Fruit fly (Drosophila melanogaster) whole organism, larva: ENCODE measurements around the gene side-VII.

Source experiments
- noc ChIP-seq: fragments of 200-800 bp; sonication (Bioruptor generic); optimal IDR thresholded peaks from 3 replicates; lab custom pipeline; 2019; ENCODE audit warnings: missing biosample characterization, mild to moderate bottlenecking, missing genetic modification characterization, moderate library complexity

Gene side-VII

DNA sequence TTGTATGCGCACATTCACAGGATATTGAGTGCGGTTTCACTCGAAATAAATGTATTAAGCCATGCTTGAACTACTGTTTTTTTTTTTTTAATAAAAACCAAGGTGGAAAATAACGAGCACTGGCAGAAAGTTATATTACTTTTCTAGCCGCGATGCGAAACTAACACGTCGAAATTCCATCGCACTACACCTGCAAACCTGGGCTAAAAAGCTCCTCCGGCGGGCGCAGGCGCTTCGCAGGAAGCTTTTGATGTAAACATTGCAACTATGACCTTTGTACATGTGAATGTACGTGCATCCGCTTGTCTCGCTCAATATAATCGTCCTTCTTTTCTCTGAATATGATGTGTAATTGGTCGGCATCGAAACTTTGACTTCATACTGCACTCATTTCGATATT, at the start of gene side-VII:
Gene side-VII, minus strand, starts transcription at position 187 of the 400 bp plus-strand sequence.
- no peak for TF ChIP-seq noc (tag; lab: Kevin White, UChicago)

DNA sequence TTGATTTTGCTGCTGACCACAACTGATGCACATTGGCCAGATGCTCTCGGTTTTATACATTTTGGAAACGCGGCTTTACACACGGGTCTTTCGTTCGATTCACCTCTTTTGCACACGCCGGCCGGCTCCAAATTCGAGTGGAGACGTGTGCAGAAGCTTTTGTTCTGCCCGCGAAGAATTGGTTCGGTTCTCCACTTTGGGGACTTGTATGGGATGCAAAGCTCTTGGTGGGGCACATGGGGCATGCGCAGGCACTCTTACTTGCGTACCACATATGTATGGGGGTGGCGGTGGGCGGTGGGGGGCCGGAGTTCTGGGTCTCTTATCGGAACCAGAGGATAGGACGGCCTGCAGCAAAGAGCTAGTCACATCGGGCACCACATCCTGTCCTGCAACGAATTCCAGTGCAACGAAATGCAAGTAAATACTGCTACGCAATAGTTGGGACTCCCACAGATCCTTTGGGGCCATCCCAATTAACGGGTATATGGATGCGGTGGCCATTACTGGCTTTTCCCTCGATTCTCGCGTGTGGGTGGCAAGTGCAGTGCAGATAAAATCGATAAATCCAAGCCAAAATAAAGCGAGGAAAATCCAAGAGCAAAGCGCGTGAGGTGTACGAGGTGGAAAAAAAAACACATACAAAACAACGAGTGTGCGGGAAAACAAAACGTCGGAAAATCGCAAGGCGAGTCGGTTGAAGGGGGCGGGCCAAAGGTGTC, 44.7 kb upstream of the side-VII start, which contains the start of the genes MtnA and CG8500:
Gene MtnA, minus strand, starts transcription at position 30 of the 722 bp plus-strand sequence.
Gene CG8500, plus strand, starts transcription at position 313 of the 722 bp plus-strand sequence.
- TF ChIP-seq noc (tag; lab: Kevin White, UChicago) = no peak

DNA sequence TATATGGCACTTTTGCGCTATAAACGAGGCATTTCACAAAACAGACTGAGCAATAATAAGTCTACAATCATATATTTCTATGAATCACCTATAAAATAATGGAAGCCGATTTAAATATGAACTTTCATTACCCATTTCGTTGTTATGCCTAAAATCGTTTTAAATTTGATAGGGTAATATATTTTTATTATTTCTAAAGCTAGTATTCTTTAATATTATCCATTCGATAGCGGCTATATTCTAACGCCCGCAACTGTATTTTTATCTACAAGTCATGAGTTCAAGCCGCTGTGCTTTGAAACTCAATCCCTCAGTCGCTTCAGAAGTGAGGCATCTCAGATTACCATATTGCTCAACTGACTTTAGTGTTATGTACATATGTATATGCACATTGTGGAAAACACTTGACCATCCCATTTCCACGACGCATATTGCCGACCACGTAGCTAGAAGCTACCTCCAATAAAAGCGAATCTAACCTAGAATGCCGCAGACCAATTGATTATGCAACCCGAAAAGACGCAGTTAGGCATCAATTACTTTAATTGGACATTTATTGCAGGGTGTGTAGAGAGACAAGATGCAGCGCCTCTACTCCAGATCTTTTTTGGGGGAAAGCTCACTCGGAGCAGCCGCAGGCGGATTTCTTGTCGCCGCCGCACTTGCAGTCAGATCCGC, 43.6 kb upstream of the side-VII start:
- TF ChIP-seq noc (tag; lab: Kevin White, UChicago) = no peak

DNA sequence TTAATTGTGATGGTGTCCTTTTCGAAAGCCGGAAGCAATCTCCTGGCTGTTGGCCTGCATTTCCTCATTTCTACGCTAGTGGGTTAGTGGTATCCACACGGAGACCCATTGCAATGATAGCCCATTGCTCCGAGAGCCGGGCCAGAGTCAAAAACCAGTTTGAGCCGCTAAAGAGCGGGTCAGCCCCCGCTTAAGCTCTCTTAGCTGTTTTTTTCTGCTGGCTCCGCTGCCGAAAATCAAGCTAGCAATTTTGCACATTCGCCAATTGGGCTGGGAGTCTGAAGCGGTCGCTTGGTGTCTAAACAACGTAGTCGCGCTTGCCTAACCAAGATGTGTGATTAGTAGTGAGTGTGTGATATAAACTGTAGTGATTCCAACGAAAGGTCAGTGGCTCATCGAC, 40.0 kb upstream of the side-VII start, which contains the start of gene CG12947:
Gene CG12947, plus strand, starts transcription at position 301 of the 400 bp plus-strand sequence.
- no peak for TF ChIP-seq noc (tag; lab: Kevin White, UChicago)

DNA sequence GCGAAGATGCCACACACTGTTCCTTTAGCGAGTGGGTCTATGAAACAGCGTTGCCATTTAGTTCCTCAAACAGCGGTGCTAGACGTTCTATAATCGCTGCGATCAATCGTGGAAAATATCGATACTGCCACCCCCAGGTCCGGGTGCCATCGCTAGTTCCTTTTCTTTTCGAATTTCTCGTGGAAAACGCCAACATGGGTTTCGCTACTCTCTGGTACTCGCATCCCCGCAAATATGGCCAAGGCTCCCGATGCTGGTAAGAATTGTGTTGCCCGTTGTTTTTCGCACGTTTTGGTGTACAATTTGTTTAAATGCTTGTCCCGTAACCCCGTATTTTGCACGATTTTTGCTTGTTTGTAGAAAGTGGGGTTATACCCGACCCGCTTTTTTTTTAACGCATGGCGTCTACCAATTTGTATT, 38.2 kb upstream of the side-VII start, which contains the start of gene RpS29:
Gene RpS29, plus strand, starts transcription at position 102 of the 420 bp plus-strand sequence.
- peak; percentile 73 for TF ChIP-seq noc (tag; lab: Kevin White, UChicago)

DNA sequence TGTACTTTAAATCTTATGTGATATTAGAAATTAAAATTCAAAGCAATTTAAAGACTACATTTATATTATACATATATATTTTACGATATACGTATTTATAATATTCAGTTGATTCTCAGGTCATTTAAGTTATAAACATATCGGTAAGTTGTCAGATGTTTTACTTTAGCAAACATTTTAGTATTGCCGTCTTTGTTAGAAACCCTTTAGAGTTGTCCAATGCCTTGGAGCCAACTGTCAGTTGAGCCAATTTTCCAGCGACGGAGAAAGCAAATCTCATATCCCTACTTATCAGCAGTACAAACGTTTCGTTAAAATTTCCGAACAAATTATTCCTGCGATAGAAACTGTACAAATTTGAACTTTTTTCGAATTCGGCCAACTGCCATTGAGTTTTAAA, 35.0 kb upstream of the side-VII start, which contains the start of gene topi:
Gene topi, plus strand, starts transcription at position 301 of the 400 bp plus-strand sequence.
- TF ChIP-seq noc (tag; lab: Kevin White, UChicago) = no peak

DNA sequence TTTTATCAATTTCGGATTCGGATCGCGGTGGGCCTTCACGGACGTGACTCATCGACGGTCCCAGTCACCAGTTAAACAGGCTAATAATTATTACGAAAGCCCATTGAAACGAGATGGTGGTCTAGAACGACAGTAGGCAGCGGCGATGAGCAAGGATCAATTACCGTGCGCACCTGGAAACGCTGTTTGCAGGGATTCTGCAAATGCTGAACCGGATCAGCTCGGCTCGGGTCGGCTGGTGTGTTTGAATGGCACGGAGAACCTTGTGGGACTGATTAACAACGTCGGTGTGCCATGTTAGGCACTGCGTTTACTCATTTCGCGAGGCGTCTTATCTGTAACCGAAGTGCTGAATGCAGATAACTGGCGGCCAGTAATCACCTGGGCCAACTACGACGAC, 34.4 kb upstream of the side-VII start, which contains the start of gene Whamy:
Gene Whamy, minus strand, starts transcription at position 273 of the 400 bp plus-strand sequence.
- TF ChIP-seq noc (tag; lab: Kevin White, UChicago) = peak; percentile 73

DNA sequence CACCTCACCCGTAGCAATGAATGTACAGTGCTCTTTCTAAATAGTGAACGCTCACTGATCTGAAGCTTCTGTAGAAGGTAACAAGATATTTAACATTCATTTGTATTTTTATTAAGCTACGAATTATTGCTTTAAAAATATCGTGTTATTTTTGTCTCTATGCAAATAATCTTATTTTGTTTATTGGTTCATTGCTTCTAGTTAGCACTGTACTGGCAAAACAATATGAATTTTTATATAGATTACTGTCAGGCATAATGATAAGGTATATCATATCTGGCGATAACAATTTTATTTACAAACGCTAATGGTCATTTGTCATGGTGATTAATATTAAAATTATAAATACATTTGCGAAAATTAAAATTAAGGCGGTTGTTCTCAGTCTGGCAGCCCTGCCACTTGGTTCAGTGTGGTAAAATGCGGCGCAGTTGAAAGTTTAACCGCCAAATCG, 31.8 kb upstream of the side-VII start, which contains the start of gene CG9471:
Gene CG9471, minus strand, starts transcription at position 24 of the 454 bp plus-strand sequence.
- peak; percentile 97 for TF ChIP-seq noc (tag; lab: Kevin White, UChicago)

DNA sequence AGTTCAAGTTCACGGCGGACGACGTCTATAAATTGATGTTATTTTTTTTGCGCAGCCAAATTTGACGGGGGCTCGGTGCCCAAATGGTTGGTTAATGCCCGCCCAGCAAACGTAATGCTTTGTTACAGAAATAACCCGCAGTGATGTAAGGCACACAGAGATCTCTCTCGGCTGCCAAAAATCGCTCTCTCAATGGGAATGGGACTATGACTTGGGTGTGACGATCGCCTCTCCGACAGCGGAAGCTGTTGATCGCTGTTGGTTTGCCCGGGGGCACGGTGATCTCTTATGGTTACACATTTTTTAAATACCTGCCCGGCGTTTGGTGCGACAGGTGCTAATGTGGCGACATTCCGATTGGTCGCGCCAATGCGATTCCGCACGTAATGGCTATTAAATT, 30.3 kb upstream of the side-VII start:
- TF ChIP-seq noc (tag; lab: Kevin White, UChicago) = no peak

DNA sequence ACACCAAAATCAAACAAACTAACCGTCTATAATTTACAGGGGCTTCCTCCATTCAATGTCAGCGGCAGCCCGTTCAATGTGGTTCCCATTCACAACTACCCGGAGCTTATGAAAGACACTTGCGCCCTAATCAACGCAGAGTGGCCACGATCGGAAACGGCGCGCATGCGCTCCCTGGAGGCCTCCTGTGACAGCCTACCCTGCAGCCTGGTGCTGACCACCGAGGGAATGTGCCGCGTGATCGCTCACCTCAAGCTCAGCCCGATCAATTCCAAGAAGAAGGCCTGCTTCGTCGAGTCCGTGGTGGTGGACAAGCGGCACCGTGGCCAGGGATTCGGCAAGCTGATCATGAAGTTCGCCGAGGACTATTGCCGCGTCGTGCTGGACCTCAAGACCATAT, 29.1 kb upstream of the side-VII start, which contains the start of gene MED6:
Gene MED6, minus strand, starts transcription at position 101 of the 400 bp plus-strand sequence.
- no peak for TF ChIP-seq noc (tag; lab: Kevin White, UChicago)

DNA sequence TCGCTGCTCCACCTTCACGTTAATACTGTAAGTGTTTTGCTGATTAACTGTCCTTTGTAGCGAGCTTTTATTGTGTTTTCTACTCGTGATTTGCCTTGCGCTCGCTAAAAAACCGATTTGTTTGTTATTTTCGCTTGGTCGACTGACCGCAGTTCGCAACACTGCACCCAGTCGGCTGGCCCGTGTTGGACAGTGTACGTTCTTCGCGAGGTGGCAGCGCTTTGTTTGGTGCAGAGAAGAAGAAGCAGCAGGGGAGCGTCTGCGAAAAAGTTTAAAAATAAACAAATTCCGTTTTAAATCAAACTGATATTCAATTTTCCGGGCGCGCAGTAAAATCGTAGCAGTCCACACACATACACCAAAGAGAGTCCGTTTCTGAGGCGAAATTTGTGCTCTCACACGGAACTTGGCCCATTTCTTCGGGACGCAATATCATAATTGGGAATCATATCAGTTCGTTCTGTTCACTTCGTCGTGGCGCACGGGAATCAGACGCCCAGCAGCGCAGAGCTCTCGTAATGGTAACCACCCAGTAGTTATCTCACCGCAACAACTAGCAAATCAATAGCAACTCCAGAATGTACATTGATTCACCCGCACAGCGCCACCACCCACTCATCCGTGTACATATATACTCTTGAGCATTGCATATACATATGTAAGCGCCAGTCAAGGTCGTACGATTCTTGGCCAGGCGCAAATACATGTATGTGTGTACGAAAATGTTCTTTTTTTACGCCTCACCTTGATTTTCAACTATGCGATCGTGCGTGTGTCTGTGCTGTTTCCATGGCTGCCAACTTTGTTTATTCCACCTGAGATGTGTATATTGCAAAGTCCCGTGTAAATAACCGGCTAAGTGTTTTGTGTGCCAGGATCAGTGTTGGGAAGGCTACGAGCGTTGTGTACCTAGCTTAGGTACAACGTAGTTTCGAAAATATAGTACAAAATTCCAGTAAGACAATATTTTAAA, 28.1 kb upstream of the side-VII start, which contains the start of gene Naa80:
Gene Naa80, plus strand, starts transcription at position 215 of the 973 bp plus-strand sequence.
- peak; percentile 49 for TF ChIP-seq noc (tag; lab: Kevin White, UChicago)

DNA sequence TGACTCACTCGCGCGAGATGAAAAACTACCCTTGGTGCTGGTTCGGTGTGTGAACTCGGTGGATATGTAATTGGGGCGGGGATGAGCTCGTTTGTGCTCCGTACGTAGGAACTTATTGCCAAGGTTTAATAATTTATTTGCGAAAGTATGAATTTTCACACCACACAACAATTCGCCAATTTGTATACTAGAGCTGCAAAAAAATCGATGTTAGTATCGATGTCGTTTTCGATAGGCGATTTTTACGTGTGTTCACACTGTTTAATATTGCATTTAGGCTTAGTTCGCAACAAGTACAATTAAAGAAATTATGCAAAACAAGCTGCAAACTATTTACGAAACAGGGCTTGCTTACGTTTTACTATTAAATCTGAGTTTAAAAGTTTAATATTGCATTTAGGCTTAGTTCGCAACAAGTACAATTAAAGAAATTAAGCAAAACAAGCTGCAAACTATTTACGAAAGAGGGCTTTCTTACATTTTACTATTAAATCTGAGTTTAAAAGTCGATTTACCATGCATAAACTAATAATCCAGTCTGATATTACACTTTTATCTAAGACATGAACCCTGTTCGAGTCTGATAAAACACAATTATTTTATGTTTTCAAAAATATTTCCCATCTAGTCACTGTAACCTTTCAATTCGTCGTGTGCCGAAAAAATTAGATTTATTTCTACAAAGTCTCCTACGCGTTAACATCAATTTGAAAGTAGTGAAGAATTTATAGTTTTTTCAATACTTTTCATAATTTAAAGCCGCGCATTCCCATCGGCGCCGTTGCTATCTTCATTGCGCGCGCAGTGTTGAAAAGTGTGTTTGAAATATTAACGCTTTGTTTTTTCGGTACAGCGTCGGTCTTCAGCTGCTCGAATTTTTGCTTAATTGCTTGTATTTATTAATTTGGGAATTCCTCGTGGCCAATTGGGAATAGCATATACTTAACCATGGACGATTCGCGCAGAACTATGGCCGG, 23.5 kb upstream of the side-VII start, which contains the start of the genes Snap24 and CG8478:
Gene Snap24, minus strand, starts transcription at position 196 of the 977 bp plus-strand sequence.
Gene CG8478, plus strand, starts transcription at position 696 of the 977 bp plus-strand sequence.
- TF ChIP-seq noc (tag; lab: Kevin White, UChicago) = no peak
